Fruit fly (Drosophila melanogaster): ENCODE data around the gene CG7272.

The CG7272 gene

DNA sequence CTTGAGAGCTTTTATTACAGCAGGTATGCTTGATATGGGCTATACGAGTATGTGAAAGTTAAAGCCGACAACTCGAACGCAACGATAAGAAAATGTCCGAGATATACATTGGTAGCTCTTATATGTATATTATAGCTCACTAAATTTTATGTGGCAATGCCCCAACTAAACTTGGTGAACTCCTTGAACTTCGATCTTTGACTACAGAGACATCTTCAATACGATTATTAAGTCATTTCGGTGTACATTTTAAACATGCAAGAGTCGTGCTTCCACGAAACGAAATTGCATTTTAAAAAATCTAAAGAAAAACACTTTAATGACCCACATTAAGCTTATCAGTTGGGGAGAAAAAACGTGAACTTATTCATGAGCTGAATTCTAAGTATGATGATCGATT is 35.8 kb downstream of the CG7272 start:
- TF ChIP-seq CG15336 (GFP tag; IDR thresholded peaks at IDR 0.05), result no peak
- TF ChIP-seq Hr39 (GFP tag; optimal IDR thresholded peaks at IDR 0.05), result no peak
- no peak for TF ChIP-seq CG16779 (tag; optimal IDR thresholded peaks at IDR 0.05)
- no peak for TF ChIP-seq eg (GFP tag; IDR thresholded peaks at IDR 0.05)
- no peak for TF ChIP-seq Sox102F (GFP tag; optimal IDR thresholded peaks at IDR 0.05)
- TF ChIP-seq CG11294 (GFP tag; IDR thresholded peaks at IDR 0.05), result no peak
- peak; percentile 71 for TF ChIP-seq svp (GFP tag)
- no peak for TF ChIP-seq Ets96B (tag; optimal IDR thresholded peaks at IDR 0.05)
- no peak for TF ChIP-seq achi (GFP tag; optimal IDR thresholded peaks at IDR 0.05)

DNA sequence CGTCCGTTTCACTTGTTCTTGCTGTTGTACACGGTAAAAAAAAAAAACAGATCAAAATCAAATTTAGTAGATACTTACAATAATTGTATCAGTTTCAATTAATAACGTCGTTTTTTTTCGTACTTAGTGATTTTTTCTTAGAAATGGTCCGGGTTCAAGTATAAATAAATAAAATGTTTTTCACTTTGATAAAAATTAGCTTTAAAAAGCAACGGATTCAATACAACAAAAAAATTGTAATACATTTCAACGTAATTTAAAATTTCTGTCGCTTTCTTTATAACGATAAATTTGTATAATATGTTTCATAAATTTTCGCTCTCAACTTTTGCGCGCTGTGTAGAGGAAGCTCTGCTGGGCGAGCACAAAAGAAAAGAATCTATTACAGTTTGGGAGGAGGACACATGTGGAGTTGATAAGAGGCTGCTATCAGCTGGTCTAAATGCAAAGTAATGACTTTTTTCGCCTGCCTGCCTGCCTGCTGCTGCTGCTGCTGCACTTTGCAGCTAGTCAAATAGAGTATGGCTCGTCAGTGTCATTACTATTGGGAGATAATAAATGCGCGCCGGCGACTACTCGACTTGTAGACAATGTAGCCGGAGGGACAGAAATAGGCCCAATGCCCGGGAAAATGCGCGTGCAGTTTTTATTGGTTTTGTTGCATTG is 37.3 kb downstream of the CG7272 start:
- TF ChIP-seq fd59A (GFP tag; optimal IDR thresholded peaks at IDR 0.05), result peak; percentile 27
- TF ChIP-seq pdm3 (GFP tag; optimal IDR thresholded peaks at IDR 0.05), result peak; percentile 68
- peak; percentile 30 for TF ChIP-seq CG16779 (tag; optimal IDR thresholded peaks at IDR 0.05)
- TF ChIP-seq Hr4 (GFP tag; optimal IDR thresholded peaks at IDR 0.05), result peak; percentile 86
- TF ChIP-seq cyc (GFP tag; optimal IDR thresholded peaks at IDR 0.05), result peak; percentile 20
- TF ChIP-seq fkh (GFP tag; optimal IDR thresholded peaks at IDR 0.05), result no peak
- peak; percentile 73 for TF ChIP-seq OdsH (GFP tag; optimal IDR thresholded peaks at IDR 0.05)
- TF ChIP-seq CG11902 (GFP tag; optimal IDR thresholded peaks at IDR 0.05), result peak; percentile 5
- TF ChIP-seq CG11762 (GFP tag; optimal IDR thresholded peaks at IDR 0.05; ENCODE audit: insufficient read depth), result peak; percentile 59
- TF ChIP-seq spab (GFP tag; optimal IDR thresholded peaks at IDR 0.05), result peak; percentile 60
- TF ChIP-seq CG32006 (GFP tag; optimal IDR thresholded peaks at IDR 0.05), result peak; percentile 90
- TF ChIP-seq Hr38 (GFP tag; optimal IDR thresholded peaks at IDR 0.05), result no peak
- peak; percentile 55 for TF ChIP-seq acj6 (GFP tag; optimal IDR thresholded peaks at IDR 0.05)
- peak; percentile 71 for TF ChIP-seq net (GFP tag; optimal IDR thresholded peaks at IDR 0.05)
- peak; percentile 57 for TF ChIP-seq CG10669 (GFP tag; optimal IDR thresholded peaks at IDR 0.05)
- peak; percentile 27 for TF ChIP-seq CG6792 (GFP tag; optimal IDR thresholded peaks at IDR 0.05)
- peak; percentile 58; the same call in 2 of the 3 replicates for TF ChIP-seq CG8119 (GFP tag; IDR thresholded peaks at IDR 0.05)
- TF ChIP-seq CG8632 (GFP tag; optimal IDR thresholded peaks at IDR 0.05), result peak; percentile 29
- peak; percentile 49 for TF ChIP-seq topi (GFP tag; optimal IDR thresholded peaks at IDR 0.05)
- peak; percentile 93 for TF ChIP-seq Eip78C (GFP tag)
- peak; percentile 64 for TF ChIP-seq CG6808 (GFP tag; optimal IDR thresholded peaks at IDR 0.05)
- TF ChIP-seq eg (GFP tag; IDR thresholded peaks at IDR 0.05), result peak; percentile 62; the same call in 1 of the 3 replicates
- peak; percentile 71 for TF ChIP-seq CG4318 (GFP tag; optimal IDR thresholded peaks at IDR 0.05)
- no peak for TF ChIP-seq Blimp-1 (GFP tag; optimal IDR thresholded peaks at IDR 0.05)
- TF ChIP-seq ss (GFP tag; optimal IDR thresholded peaks at IDR 0.05), result peak; percentile 36 to 67
- peak; percentile 31 for TF ChIP-seq Sox102F (GFP tag; optimal IDR thresholded peaks at IDR 0.05)
- TF ChIP-seq Smox (GFP tag; optimal IDR thresholded peaks at IDR 0.05), result peak; percentile 55
- peak; percentile 70 for TF ChIP-seq CG10631 (GFP tag; optimal IDR thresholded peaks at IDR 0.05)
- no peak for TF ChIP-seq CG1621 (tag; optimal IDR thresholded peaks at IDR 0.05)
- peak; percentile 51 for TF ChIP-seq lz (GFP tag; optimal IDR thresholded peaks at IDR 0.05)
- peak; percentile 21 for TF ChIP-seq CG8319 (GFP tag; optimal IDR thresholded peaks at IDR 0.05)
- peak; percentile 48 for TF ChIP-seq CG34406 (GFP tag; optimal IDR thresholded peaks at IDR 0.05)
- peak; percentile 79 for TF ChIP-seq CG15336 (GFP tag; IDR thresholded peaks at IDR 0.05)
- TF ChIP-seq vri (GFP tag; optimal IDR thresholded peaks at IDR 0.05), result no peak
- TF ChIP-seq CG3919 (GFP tag; optimal IDR thresholded peaks at IDR 0.05), result peak; percentile 45
- peak; percentile 66 for TF ChIP-seq Lpt (GFP tag; optimal IDR thresholded peaks at IDR 0.05)
- TF ChIP-seq CG31627 (GFP tag; optimal IDR thresholded peaks at IDR 0.05), result peak; percentile 37
- TF ChIP-seq dac (GFP tag; optimal IDR thresholded peaks at IDR 0.05), result peak; percentile 41
- no peak for TF ChIP-seq fd85E (GFP tag; optimal IDR thresholded peaks at IDR 0.05)
- peak; percentile 62 for TF ChIP-seq Ets96B (tag; optimal IDR thresholded peaks at IDR 0.05)
- TF ChIP-seq Hr39 (GFP tag; optimal IDR thresholded peaks at IDR 0.05), result peak; percentile 47
- TF ChIP-seq CG9139 (GFP tag; optimal IDR thresholded peaks at IDR 0.05), result no peak
- peak; percentile 46 for TF ChIP-seq esn (GFP tag; optimal IDR thresholded peaks at IDR 0.05)
- no peak for TF ChIP-seq CG7368 (GFP tag; optimal IDR thresholded peaks at IDR 0.05)
- no peak for TF ChIP-seq Eip93F (GFP tag; optimal IDR thresholded peaks at IDR 0.05)
- TF ChIP-seq CG11294 (GFP tag; IDR thresholded peaks at IDR 0.05), result peak; percentile 42; the same call in 1 of the 2 replicates
